Worm (Caenorhabditis elegans) whole organism, L3 larva: ENCODE results near the gene raga-1.

Experiments
- R02D3.7 ChIP-seq: fragments of 150-350 bp; optimal IDR thresholded peaks from 2 replicates; lab custom pipeline; 2014; ENCODE audit warnings: missing biosample characterization, missing genetic modification characterization
- ZK546.5 ChIP-seq: sonication (generic microtip); optimal IDR thresholded peaks from 2 replicates; lab custom pipeline; 2017; ENCODE audit warnings: missing biosample characterization, missing genetic modification characterization
- aly-2 ChIP-seq: fragments of 150-350 bp; optimal IDR thresholded peaks from 2 replicates; lab custom pipeline; 2014; ENCODE audit warnings: missing biosample characterization, missing genetic modification characterization
- ama-1 ChIP-seq: fragments of 150-350 bp; optimal IDR thresholded peaks from 2 replicates; lab custom pipeline; 2018
- ceh-16 ChIP-seq: sonication (generic microtip); optimal IDR thresholded peaks from 2 replicates; lab custom pipeline; 2017; ENCODE audit warnings: missing biosample characterization, missing genetic modification characterization
- ceh-28 ChIP-seq: fragments of 150-350 bp; optimal IDR thresholded peaks from 2 replicates; lab custom pipeline; 2014; ENCODE audit warnings: missing biosample characterization, missing genetic modification reagents, missing genetic modification characterization
- ceh-82 ChIP-seq: fragments of 150-350 bp; optimal IDR thresholded peaks from 2 replicates; lab custom pipeline; 2014; ENCODE audit warnings: missing biosample characterization, missing genetic modification characterization
- ceh-9 ChIP-seq: sonication (generic microtip); optimal IDR thresholded peaks from 2 replicates; lab custom pipeline; 2018; ENCODE audit warnings: missing biosample characterization, missing genetic modification characterization
- daf-12 ChIP-seq: fragments of 150-350 bp; optimal IDR thresholded peaks from 2 replicates; lab custom pipeline; 2014; ENCODE audit warnings: missing biosample characterization, missing genetic modification reagents, missing genetic modification characterization
- egl-27 ChIP-seq: sonication (generic microtip); optimal IDR thresholded peaks from 4 replicates; lab custom pipeline; 2017; ENCODE audit warnings: missing biosample characterization, missing genetic modification reagents, missing genetic modification characterization
- egl-5 ChIP-seq: fragments of 150-350 bp; optimal IDR thresholded peaks from 2 replicates; lab custom pipeline; 2017; ENCODE audit warnings: missing biosample characterization, missing genetic modification reagents, missing genetic modification characterization, inconsistent platforms
- elt-1 ChIP-seq: fragments of 150-350 bp; optimal IDR thresholded peaks from 2 replicates; lab custom pipeline; 2014; ENCODE audit warnings: missing biosample characterization, missing genetic modification characterization
- elt-2 ChIP-seq: sonication (generic microtip); optimal IDR thresholded peaks from 2 replicates; lab custom pipeline; 2016; ENCODE audit warnings: missing genetic modification reagents, mild to moderate bottlenecking, missing genetic modification characterization, missing compliant biosample characterization
- elt-3 ChIP-seq, 3 experiments: fragments of 150-350 bp in 1 of 3; sonication (generic microtip) in 2 of 3; optimal IDR thresholded peaks; 2 replicates in 2 of 3; 4 replicates in 1 of 3; lab custom pipeline; 2014 to 2017; ENCODE audit warnings: missing biosample characterization in 3 of 3, missing genetic modification characterization in 3 of 3
- eor-1 ChIP-seq, 2 experiments: fragments of 150-350 bp; optimal IDR thresholded peaks; 2 replicates each; lab custom pipeline; 2014 to 2018; ENCODE audit warnings: missing biosample characterization in 2 of 2, missing genetic modification characterization in 2 of 2
- fkh-10 ChIP-seq: sonication (generic microtip); optimal IDR thresholded peaks from 2 replicates; lab custom pipeline; 2017; ENCODE audit warnings: missing biosample characterization, missing genetic modification reagents, missing genetic modification characterization
- fkh-2 ChIP-seq: fragments of 150-350 bp; optimal IDR thresholded peaks from 2 replicates; lab custom pipeline; 2014; ENCODE audit warnings: missing biosample characterization, missing genetic modification reagents, missing genetic modification characterization
- fos-1 ChIP-seq: fragments of 150-350 bp; optimal IDR thresholded peaks from 2 replicates; lab custom pipeline; 2014; ENCODE audit warnings: missing biosample characterization, missing genetic modification characterization
- hmg-11 ChIP-seq: sonication (generic microtip); optimal IDR thresholded peaks from 2 replicates; lab custom pipeline; 2016; ENCODE audit warnings: missing genetic modification characterization, missing compliant biosample characterization
- jun-1 ChIP-seq: fragments of 150-350 bp; optimal IDR thresholded peaks from 2 replicates; lab custom pipeline; 2014; ENCODE audit warnings: missing biosample characterization, missing genetic modification reagents, missing genetic modification characterization
- lin-15B ChIP-seq: fragments of 150-350 bp; optimal IDR thresholded peaks from 2 replicates; lab custom pipeline; 2014; ENCODE audit warnings: missing biosample characterization, missing genetic modification characterization
- lin-39 ChIP-seq: fragments of 150-350 bp; optimal IDR thresholded peaks from 2 replicates; lab custom pipeline; 2018; ENCODE audit warnings: missing biosample characterization, missing genetic modification reagents, missing genetic modification characterization
- lsy-12 ChIP-seq: sonication (generic microtip); optimal IDR thresholded peaks from 2 replicates; lab custom pipeline; 2016; ENCODE audit warnings: mild to moderate bottlenecking, missing genetic modification characterization, missing compliant biosample characterization
- mdl-1 ChIP-seq: fragments of 150-350 bp; optimal IDR thresholded peaks from 2 replicates; lab custom pipeline; 2014; ENCODE audit warnings: missing biosample characterization, missing genetic modification characterization
- mml-1 ChIP-seq: fragments of 150-350 bp; sonication (generic microtip); optimal IDR thresholded peaks from 3 replicates; lab custom pipeline; 2014; ENCODE audit warnings: missing biosample characterization, missing genetic modification characterization
- nfya-1 ChIP-seq: sonication (generic microtip); optimal IDR thresholded peaks from 2 replicates; lab custom pipeline; 2017; ENCODE audit warnings: missing genetic modification characterization, mild to moderate bottlenecking, missing compliant biosample characterization, antibody characterized with exemption, moderate library complexity; ENCODE audit not compliant: insufficient read depth
- nhr-11 ChIP-seq: fragments of 150-350 bp; optimal IDR thresholded peaks from 2 replicates; lab custom pipeline; 2014; ENCODE audit warnings: missing biosample characterization, missing genetic modification characterization
- nhr-12 ChIP-seq: fragments of 150-350 bp; optimal IDR thresholded peaks from 2 replicates; lab custom pipeline; 2014; ENCODE audit warnings: missing biosample characterization, missing genetic modification characterization
- nhr-23 ChIP-seq: fragments of 150-350 bp; optimal IDR thresholded peaks from 2 replicates; lab custom pipeline; 2014; ENCODE audit warnings: missing biosample characterization, missing genetic modification reagents, missing genetic modification characterization
- nhr-237 ChIP-seq: fragments of 150-350 bp; optimal IDR thresholded peaks from 2 replicates; lab custom pipeline; 2014; ENCODE audit warnings: missing biosample characterization, missing genetic modification characterization
- nhr-25 ChIP-seq: sonication (generic microtip); optimal IDR thresholded peaks from 2 replicates; lab custom pipeline; 2017; ENCODE audit warnings: missing biosample characterization, missing genetic modification characterization
- nhr-28 ChIP-seq: fragments of 150-350 bp; optimal IDR thresholded peaks from 2 replicates; lab custom pipeline; 2014; ENCODE audit warnings: missing biosample characterization, missing genetic modification characterization
- nhr-43 ChIP-seq: sonication (generic microtip); optimal IDR thresholded peaks from 2 replicates; lab custom pipeline; 2016; ENCODE audit warnings: mild to moderate bottlenecking, missing genetic modification characterization, missing compliant biosample characterization; ENCODE audit not compliant: poor library complexity, severe bottlenecking
- nhr-67 ChIP-seq: fragments of 150-350 bp; optimal IDR thresholded peaks from 2 replicates; lab custom pipeline; 2014; ENCODE audit warnings: missing biosample characterization, missing genetic modification characterization
- nhr-76 ChIP-seq: fragments of 150-350 bp; sonication (generic microtip); optimal IDR thresholded peaks from 5 replicates; lab custom pipeline; 2014; ENCODE audit warnings: missing biosample characterization, missing genetic modification characterization
- nhr-77 ChIP-seq: fragments of 150-350 bp; optimal IDR thresholded peaks from 2 replicates; lab custom pipeline; 2014; ENCODE audit warnings: missing biosample characterization, missing genetic modification characterization
- pha-4 ChIP-seq: fragments of 150-350 bp; optimal IDR thresholded peaks from 2 replicates; lab custom pipeline; 2014; ENCODE audit warnings: missing biosample characterization, missing genetic modification reagents, missing genetic modification characterization
- pqm-1 ChIP-seq: fragments of 150-350 bp; optimal IDR thresholded peaks from 2 replicates; lab custom pipeline; 2017; ENCODE audit warnings: missing biosample characterization, missing genetic modification characterization, inconsistent platforms
- sea-2 ChIP-seq: fragments of 150-350 bp; sonication (generic microtip); optimal IDR thresholded peaks from 4 replicates; lab custom pipeline; 2014; ENCODE audit warnings: missing biosample characterization, missing genetic modification reagents, missing genetic modification characterization
- skn-1 ChIP-seq: fragments of 150-350 bp; optimal IDR thresholded peaks from 2 replicates; lab custom pipeline; 2014; ENCODE audit warnings: missing biosample characterization, missing genetic modification characterization
- snpc-4 ChIP-seq: fragments of 150-350 bp; optimal IDR thresholded peaks from 2 replicates; lab custom pipeline; 2014; ENCODE audit warnings: missing biosample characterization, missing genetic modification characterization
- tbx-2 ChIP-seq: sonication (generic microtip); optimal IDR thresholded peaks from 2 replicates; lab custom pipeline; 2016; ENCODE audit warnings: mild to moderate bottlenecking, missing genetic modification characterization, missing compliant biosample characterization
- unc-39 ChIP-seq: sonication (generic microtip); optimal IDR thresholded peaks from 4 replicates; lab custom pipeline; 2017; ENCODE audit warnings: missing biosample characterization, missing genetic modification characterization
- unc-62 ChIP-seq: fragments of 150-350 bp; sonication (generic microtip); optimal IDR thresholded peaks from 4 replicates; lab custom pipeline; 2014; ENCODE audit warnings: missing biosample characterization, missing genetic modification reagents, missing genetic modification characterization
- zag-1 ChIP-seq: fragments of 150-350 bp; optimal IDR thresholded peaks from 2 replicates; lab custom pipeline; 2014; ENCODE audit warnings: missing biosample characterization, missing genetic modification characterization
- ztf-11 ChIP-seq: fragments of 150-350 bp; optimal IDR thresholded peaks from 2 replicates; lab custom pipeline; 2014; ENCODE audit warnings: missing biosample characterization, missing genetic modification characterization
- ztf-4 ChIP-seq: fragments of 150-350 bp; optimal IDR thresholded peaks from 2 replicates; lab custom pipeline; 2014; ENCODE audit warnings: missing biosample characterization, missing genetic modification characterization

The raga-1 gene

ce11 chrII:11347878-11348556, 46.9 kb downstream of the raga-1 start, which contains the start of the genes B0491.6 and pigm-1:
TSS of gene B0491.6 (minus strand) at chrII:11348343.
TSS of gene pigm-1 (plus strand) at chrII:11348445.
- TF ChIP-seq lsy-12 (tag; lab: Kevin White, UChicago), result no peak
- no peak for TF ChIP-seq aly-2 (tag; lab: Kevin White, UChicago)
- no peak for TF ChIP-seq elt-1 (tag; lab: Kevin White, UChicago)
- TF ChIP-seq zag-1 (tag; lab: Kevin White, UChicago), result no peak
- TF ChIP-seq ZK546.5 (tag; lab: Kevin White, UChicago), result no peak
- peak; percentile 15 for TF ChIP-seq pqm-1 (tag; lab: Kevin White, UChicago)
- no peak for TF ChIP-seq fkh-2 (tag; lab: Kevin White, UChicago)
- peak; percentile 25 for TF ChIP-seq lin-15B (tag; lab: Kevin White, UChicago)
- TF ChIP-seq lin-39, result no peak
- TF ChIP-seq daf-12, result no peak
- no peak for TF ChIP-seq fos-1 (tag; lab: Kevin White, UChicago)
- no peak for TF ChIP-seq sea-2 (GFP tag; lab: Kevin White, UChicago)
- TF ChIP-seq fkh-10 (GFP tag; lab: Kevin White, UChicago), result peak; percentile 30
- no peak for TF ChIP-seq ama-1 (lab: Kevin White, UChicago)
- TF ChIP-seq nhr-43 (tag; lab: Kevin White, UChicago), result peak; percentile 4
- no peak for TF ChIP-seq ztf-4 (tag; lab: Kevin White, UChicago)
- peak; percentile 69 for TF ChIP-seq hmg-11
- peak; percentile 57 for TF ChIP-seq snpc-4
- TF ChIP-seq unc-39 (tag; lab: Kevin White, UChicago), result no peak
- no peak for TF ChIP-seq egl-27 (tag; lab: Kevin White, UChicago)
- TF ChIP-seq unc-62, result no peak
- no peak for TF ChIP-seq ztf-11 (tag; lab: Kevin White, UChicago)
- TF ChIP-seq ceh-28, result peak; percentile 51
- TF ChIP-seq nhr-12, result no peak
- no peak for TF ChIP-seq mml-1 (tag; lab: Kevin White, UChicago)
- TF ChIP-seq nhr-28 (tag; lab: Kevin White, UChicago), result no peak
- TF ChIP-seq egl-5 (tag; lab: Kevin White, UChicago), result peak; percentile 68
- TF ChIP-seq elt-3 (tag; optimal IDR thresholded peaks at IDR 0.05; lab: Kevin White, UChicago), result no peak
- TF ChIP-seq nhr-76 (tag; lab: Kevin White, UChicago), result no peak
- TF ChIP-seq ceh-9 (tag; lab: Kevin White, UChicago), result no peak
- TF ChIP-seq pha-4, result peak; percentile 56
- TF ChIP-seq nhr-237, result no peak
- TF ChIP-seq tbx-2 (tag; lab: Kevin White, UChicago), result no peak
- TF ChIP-seq nhr-25, result peak; percentile 46
- peak; percentile 94 for TF ChIP-seq skn-1
- TF ChIP-seq R02D3.7 (tag; lab: Kevin White, UChicago), result no peak
- peak; percentile 41 for TF ChIP-seq nhr-23 (tag; lab: Kevin White, UChicago)
- peak; percentile 11 for TF ChIP-seq mdl-1
- no peak for TF ChIP-seq nhr-77 (tag; lab: Kevin White, UChicago)
- TF ChIP-seq ceh-82 (tag; lab: Kevin White, UChicago), result no peak
- TF ChIP-seq nhr-11 (tag; lab: Kevin White, UChicago), result peak; percentile 25
- peak; percentile 33 for TF ChIP-seq jun-1
- TF ChIP-seq nhr-67 (tag; lab: Kevin White, UChicago), result no peak
- TF ChIP-seq nfya-1 (tag; lab: Kevin White, UChicago), result peak; percentile 66
- no peak for TF ChIP-seq ceh-16 (tag; lab: Kevin White, UChicago)
- TF ChIP-seq elt-2, result peak; percentile 48
- no peak for TF ChIP-seq eor-1 (tag; optimal IDR thresholded peaks at IDR 0.05; lab: Kevin White, UChicago)
